Worm (Caenorhabditis elegans): ENCODE data around the gene fbxa-76.

Gene fbxa-76

ce11 chrIII:1210638-1211037 lies 38.3 kb downstream of the fbxa-76 start:
- TF ChIP-seq efl-3 (GFP tag; optimal IDR thresholded peaks at IDR 0.05) (no peak), skn-1 (tag; optimal IDR thresholded peaks at IDR 0.05) (no peak), unc-98 (GFP tag; IDR thresholded peaks at IDR 0.05) (no peak), nhr-47 (tag; optimal IDR thresholded peaks at IDR 0.05) (no peak)

- TF ChIP-seq lin-15B (tag; optimal IDR thresholded peaks at IDR 0.05) (peak; percentile 30), skn-1 (tag; optimal IDR thresholded peaks at IDR 0.05) (peak; percentile 64), lsy-2 (tag; optimal IDR thresholded peaks at IDR 0.05) (peak; percentile 20 to 68), C34B4.2 (tag; optimal IDR thresholded peaks at IDR 0.05) (no peak), xbp-1 (tag; optimal IDR thresholded peaks at IDR 0.05) (peak; percentile 9), efl-1 (optimal IDR thresholded peaks at IDR 0.05) (peak; percentile 69 to 92), efl-1 (GFP tag; optimal IDR thresholded peaks at IDR 0.05 in 1 of 2) (peak; percentile 93 to 99), nhr-20 (tag; optimal IDR thresholded peaks at IDR 0.05) (no peak), ets-5 (GFP tag; IDR thresholded peaks at IDR 0.05) (no peak), unc-30 (tag; optimal IDR thresholded peaks at IDR 0.05) (no peak), hpl-2 (GFP tag; optimal IDR thresholded peaks at IDR 0.05) (no peak), unc-86 (tag; optimal IDR thresholded peaks at IDR 0.05) (no peak), ceh-88 (GFP tag; IDR thresholded peaks at IDR 0.05) (no peak), elt-2 (tag; optimal IDR thresholded peaks at IDR 0.05) (no peak), snpc-4 (tag; optimal IDR thresholded peaks at IDR 0.05) (no peak), nhr-90 (tag; optimal IDR thresholded peaks at IDR 0.05; ENCODE audit: poor library complexity) (no peak), lin-13 (GFP tag; optimal IDR thresholded peaks at IDR 0.05) (peak; percentile 8), alr-1 (tag; optimal IDR thresholded peaks at IDR 0.05; ENCODE audit: borderline replicate concordance) (no peak), nhr-11 (tag; optimal IDR thresholded peaks at IDR 0.05) (no peak), hlh-4 (tag; optimal IDR thresholded peaks at IDR 0.05) (no peak), rnt-1 (tag; optimal IDR thresholded peaks at IDR 0.05) (peak; percentile 64), efl-3 (GFP tag; optimal IDR thresholded peaks at IDR 0.05) (no peak), pqm-1 (tag; optimal IDR thresholded peaks at IDR 0.05) (no peak), Y116A8C.19 (tag; optimal IDR thresholded peaks at IDR 0.05; ENCODE audit: borderline replicate concordance) (no peak), pax-3 (tag; optimal IDR thresholded peaks at IDR 0.05) (no peak), snu-23 (GFP tag; optimal IDR thresholded peaks at IDR 0.05) (peak; percentile 38), isw-1 (GFP tag; IDR thresholded peaks at IDR 0.05) (no peak), nhr-85 (tag) (peak; percentile 78), grh-1 (GFP tag; IDR thresholded peaks at IDR 0.05) (no peak), sox-4 (tag; optimal IDR thresholded peaks at IDR 0.05) (no peak), ceh-82 (tag; optimal IDR thresholded peaks at IDR 0.05) (peak in 2 of 3 experiments; percentile 8 to 36), C16A3.4 (tag; optimal IDR thresholded peaks at IDR 0.05) (peak; percentile 47), egl-13 (tag; optimal IDR thresholded peaks at IDR 0.05) (no peak), ama-1 (optimal IDR thresholded peaks at IDR 0.05) (no peak), nhr-28 (tag; optimal IDR thresholded peaks at IDR 0.05) (no peak), blmp-1 (tag; optimal IDR thresholded peaks at IDR 0.05) (peak; percentile 30), mep-1 (tag; optimal IDR thresholded peaks at IDR 0.05) (peak; percentile 55), mab-9 (GFP tag; IDR thresholded peaks at IDR 0.05) (no peak), lin-35 (GFP tag; optimal IDR thresholded peaks at IDR 0.05) (peak; percentile 88 to 95), nhr-237 (tag; optimal IDR thresholded peaks at IDR 0.05) (no peak), mef-2 (tag; optimal IDR thresholded peaks at IDR 0.05) (no peak), dpl-1 (GFP tag; optimal IDR thresholded peaks at IDR 0.05) (peak; percentile 86 to 92 (median 90)), lin-14 (GFP tag; optimal IDR thresholded peaks at IDR 0.05) (no peak), F16B12.6 (tag; optimal IDR thresholded peaks at IDR 0.05) (peak; percentile 62), mdl-1 (tag; optimal IDR thresholded peaks at IDR 0.05) (no peak), unc-130 (tag; optimal IDR thresholded peaks at IDR 0.05) (peak; percentile 1)
Measured at ce11 chrIII:1207852-1208251, 41.1 kb downstream of the fbxa-76 start, which contains the start of gene orc-3. orc-3 (plus strand) TSS chrIII:1208133.

Measured in whole organism, L1 larva.